Worm (Caenorhabditis elegans) whole organism, L1 larva: Measurements from ENCODE around the gene arp-11.
A peak's percentile ranks its signal among the peaks of the same experiment; 100 is the strongest.

Source experiments
- C16A3.4 ChIP-seq: fragments of 150-350 bp; optimal IDR thresholded peaks from 2 replicates; lab custom pipeline; 2014; ENCODE audit warnings: missing biosample characterization, missing genetic modification characterization
- alr-1 ChIP-seq: fragments of 200-800 bp; sonication (Bioruptor generic); optimal IDR thresholded peaks from 2 replicates; lab custom pipeline; 2018; ENCODE audit warnings: borderline replicate concordance, mild to moderate bottlenecking, missing genetic modification characterization, missing compliant biosample characterization
- blmp-1 ChIP-seq: fragments of 150-350 bp; optimal IDR thresholded peaks from 2 replicates; lab custom pipeline; 2014; ENCODE audit warnings: missing biosample characterization, missing genetic modification characterization
- ces-1 ChIP-seq: fragments of 150-350 bp; optimal IDR thresholded peaks from 2 replicates; lab custom pipeline; 2014; ENCODE audit warnings: missing biosample characterization, missing genetic modification reagents, missing genetic modification characterization
- efl-1 ChIP-seq, 4 experiments: fragments of 150-350 bp; optimal IDR thresholded peaks in 3 of 4; peaks in 1 of 4; 1 replicate in 1 of 4; 2 replicates in 3 of 4; lab custom pipeline; 2014; ENCODE audit warnings: missing biosample characterization in 2 of 4, missing genetic modification characterization in 2 of 4, missing genetic modification reagents in 2 of 4
- egl-13 ChIP-seq: sonication (generic microtip); optimal IDR thresholded peaks from 2 replicates; lab custom pipeline; 2016; ENCODE audit warnings: missing genotype, missing genetic modification reagents, missing genetic modification characterization, missing compliant biosample characterization
- egl-27 ChIP-seq, 2 experiments: fragments of 150-350 bp in 1 of 2; sonication (generic microtip); optimal IDR thresholded peaks; 3 replicates each; lab custom pipeline; 2017 to 2018; ENCODE audit warnings: missing biosample characterization in 2 of 2, missing genetic modification characterization in 2 of 2, missing genetic modification reagents in 2 of 2
- elt-2 ChIP-seq: sonication (generic microtip); optimal IDR thresholded peaks from 2 replicates; lab custom pipeline; 2016; ENCODE audit warnings: missing genetic modification characterization, mild to moderate bottlenecking, inconsistent platforms, missing compliant biosample characterization, missing genetic modification reagents
- elt-3 ChIP-seq, 6 experiments: fragments of 150-350 bp in 1 of 6; sonication (generic microtip); optimal IDR thresholded peaks; 2 replicates each; lab custom pipeline; 2017 to 2018; ENCODE audit warnings: missing biosample characterization in 6 of 6, missing genetic modification characterization in 6 of 6, inconsistent platforms in 1 of 6
- fos-1 ChIP-seq: fragments of 150-350 bp; optimal IDR thresholded peaks from 2 replicates; lab custom pipeline; 2014; ENCODE audit warnings: missing biosample characterization, missing genetic modification characterization
- grh-1 ChIP-seq: fragments of 200-800 bp; sonication (Bioruptor generic); IDR thresholded peaks from 2 replicates; pipeline ENCODE4 v1.3.6; 2022; ENCODE audit warnings: missing genetic modification reagents, missing genetic modification characterization, missing compliant biosample characterization
- isw-1 ChIP-seq: fragments of 200-800 bp; sonication (Bioruptor generic); IDR thresholded peaks from 2 replicates; pipeline ENCODE4 v1.3.6; 2022; ENCODE audit warnings: missing genetic modification characterization, missing compliant biosample characterization
- lin-13 ChIP-seq: fragments of 150-350 bp; optimal IDR thresholded peaks from 2 replicates; lab custom pipeline; 2014; ENCODE audit warnings: missing biosample characterization, missing genetic modification reagents, missing genetic modification characterization
- lin-39 ChIP-seq: fragments of 150-350 bp; optimal IDR thresholded peaks from 2 replicates; lab custom pipeline; 2014; ENCODE audit warnings: missing biosample characterization, missing genetic modification reagents, missing genetic modification characterization
- lsy-2 ChIP-seq, 2 experiments: fragments of 150-350 bp; optimal IDR thresholded peaks; 2 replicates each; lab custom pipeline; 2014; ENCODE audit warnings: missing biosample characterization in 2 of 2, missing genetic modification characterization in 2 of 2
- mab-9 ChIP-seq: fragments of 200-800 bp; sonication (Bioruptor generic); IDR thresholded peaks from 2 replicates; pipeline ENCODE4 v1.3.6; 2022; ENCODE audit warnings: missing genetic modification reagents, missing genetic modification characterization, missing compliant biosample characterization
- mdl-1 ChIP-seq, 2 experiments: fragments of 150-350 bp; optimal IDR thresholded peaks; 2 replicates each; lab custom pipeline; 2014 to 2017; ENCODE audit warnings: missing biosample characterization in 2 of 2, missing genetic modification characterization in 2 of 2, inconsistent platforms in 1 of 2
- mep-1 ChIP-seq: fragments of 150-350 bp; optimal IDR thresholded peaks from 2 replicates; lab custom pipeline; 2014; ENCODE audit warnings: missing biosample characterization, missing genetic modification characterization
- nhr-12 ChIP-seq: sonication (generic microtip); optimal IDR thresholded peaks from 2 replicates; lab custom pipeline; 2017; ENCODE audit warnings: missing biosample characterization, missing genetic modification characterization
- nhr-20 ChIP-seq: sonication (generic microtip); optimal IDR thresholded peaks from 2 replicates; lab custom pipeline; 2016; ENCODE audit warnings: mild to moderate bottlenecking, missing genetic modification characterization, missing compliant biosample characterization
- nhr-47 ChIP-seq: sonication (generic microtip); optimal IDR thresholded peaks from 2 replicates; lab custom pipeline; 2016; ENCODE audit warnings: mild to moderate bottlenecking, missing genetic modification characterization, moderate library complexity, missing compliant biosample characterization
- nhr-71 ChIP-seq: sonication (generic microtip); optimal IDR thresholded peaks from 2 replicates; lab custom pipeline; 2016; ENCODE audit warnings: mild to moderate bottlenecking, missing genetic modification characterization, moderate library complexity, missing compliant biosample characterization
- nhr-84 ChIP-seq: sonication (generic microtip); optimal IDR thresholded peaks from 2 replicates; lab custom pipeline; 2017; ENCODE audit warnings: missing biosample characterization, missing genetic modification characterization
- nhr-85 ChIP-seq: sonication (generic microtip); peaks from one replicate; lab custom pipeline; 2016; ENCODE audit warnings: missing genetic modification characterization, inconsistent platforms, missing compliant biosample characterization
- nhr-90 ChIP-seq: sonication (generic microtip); optimal IDR thresholded peaks from 2 replicates; lab custom pipeline; 2016; ENCODE audit warnings: mild to moderate bottlenecking, missing genetic modification characterization, missing compliant biosample characterization; ENCODE audit not compliant: poor library complexity
- pag-3 ChIP-seq: sonication (generic microtip); optimal IDR thresholded peaks from 2 replicates; lab custom pipeline; 2017; ENCODE audit warnings: missing genetic modification characterization, mild to moderate bottlenecking, missing compliant biosample characterization, antibody characterized with exemption, borderline replicate concordance; ENCODE audit not compliant: insufficient read depth
- snpc-4 ChIP-seq: fragments of 150-350 bp; optimal IDR thresholded peaks from 2 replicates; lab custom pipeline; 2014; ENCODE audit warnings: missing biosample characterization, missing genetic modification characterization
- swsn-7 ChIP-seq: sonication (generic microtip); optimal IDR thresholded peaks from 2 replicates; lab custom pipeline; 2016; ENCODE audit warnings: missing genetic modification characterization, missing compliant biosample characterization
- tbx-2 ChIP-seq: sonication (generic microtip); optimal IDR thresholded peaks from 2 replicates; lab custom pipeline; 2016; ENCODE audit warnings: missing genetic modification characterization, missing compliant biosample characterization
- tlp-1 ChIP-seq: fragments of 150-350 bp; optimal IDR thresholded peaks from 2 replicates; lab custom pipeline; 2014; ENCODE audit warnings: missing biosample characterization, missing genetic modification characterization
- unc-62 ChIP-seq: fragments of 150-350 bp; optimal IDR thresholded peaks from 2 replicates; lab custom pipeline; 2014; ENCODE audit warnings: missing biosample characterization, missing genetic modification reagents, missing genetic modification characterization
- unc-86 ChIP-seq: sonication (generic microtip); optimal IDR thresholded peaks from 2 replicates; lab custom pipeline; 2016; ENCODE audit warnings: missing genetic modification characterization, missing compliant biosample characterization
- zag-1 ChIP-seq: fragments of 150-350 bp; optimal IDR thresholded peaks from 2 replicates; lab custom pipeline; 2014; ENCODE audit warnings: missing biosample characterization, missing genetic modification characterization
- zip-4 ChIP-seq: fragments of 200-800 bp; sonication (Bioruptor generic); optimal IDR thresholded peaks from 2 replicates; lab custom pipeline; 2018; ENCODE audit warnings: mild to moderate bottlenecking, missing genetic modification characterization, moderate library complexity, missing compliant biosample characterization
- ztf-11 ChIP-seq, 2 experiments: sonication (generic microtip); optimal IDR thresholded peaks; 2 replicates each; lab custom pipeline; 2016 to 2017; ENCODE audit warnings: missing genetic modification characterization in 2 of 2, missing biosample characterization in 1 of 2, missing compliant biosample characterization in 1 of 2

Gene arp-11

DNA sequence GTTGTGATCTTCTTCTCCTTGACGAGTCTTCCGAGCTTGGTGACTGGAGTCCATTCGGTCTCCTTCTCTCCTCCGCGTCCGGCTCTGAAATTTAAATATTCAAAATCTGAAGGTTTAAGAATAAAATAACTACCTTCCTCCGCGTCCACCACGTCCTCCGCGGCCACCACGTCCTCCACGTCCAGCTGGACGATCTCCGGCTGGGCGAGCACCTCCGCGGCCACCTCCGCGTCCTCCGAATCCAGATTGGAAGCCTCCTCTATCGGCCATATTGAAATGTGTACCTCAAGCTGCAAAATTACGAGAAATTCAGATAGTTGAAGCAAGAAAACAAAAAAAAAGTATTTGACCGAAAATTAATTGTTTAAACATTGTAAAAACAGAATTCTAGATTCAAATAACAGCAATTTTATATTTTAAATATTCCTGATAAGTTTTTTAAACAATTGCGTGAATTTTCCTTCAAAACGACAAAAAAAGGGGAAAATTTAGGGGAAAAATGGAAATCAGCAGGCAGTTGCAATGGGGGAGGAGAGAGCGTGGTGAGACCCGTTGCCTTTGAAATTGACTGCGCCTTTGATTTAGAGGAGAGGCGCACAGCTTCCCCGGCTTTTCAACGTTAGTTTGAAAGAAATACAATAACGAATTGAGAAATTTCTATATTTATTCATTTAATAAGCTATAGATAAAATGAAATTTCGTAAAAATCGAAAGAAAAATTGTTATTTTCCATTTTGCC is 24.2 kb upstream of the arp-11 start, which contains the start of gene rps-2 (continued):
- no peak for TF ChIP-seq nhr-84 (tag; lab: Kevin White, UChicago)
- no peak for TF ChIP-seq unc-86 (tag; lab: Kevin White, UChicago)
- TF ChIP-seq egl-27 (tag; optimal IDR thresholded peaks at IDR 0.05; lab: Kevin White, UChicago) = no peak
- no peak for TF ChIP-seq swsn-7 (tag; lab: Kevin White, UChicago)
- TF ChIP-seq nhr-71 (tag; lab: Kevin White, UChicago) = peak; percentile 31
- no peak for TF ChIP-seq nhr-90 (tag; lab: Kevin White, UChicago)
- no peak for TF ChIP-seq unc-62
- no peak for TF ChIP-seq alr-1 (tag; lab: Kevin White, UChicago)
- no peak for TF ChIP-seq egl-13 (tag; lab: Kevin White, UChicago)
- no peak for TF ChIP-seq zip-4 (GFP tag; lab: Kevin White, UChicago)
- no peak for TF ChIP-seq ces-1 (GFP tag; lab: Kevin White, UChicago)
- TF ChIP-seq pag-3 (tag; lab: Kevin White, UChicago) = no peak
- TF ChIP-seq nhr-47 = peak; percentile 8
- TF ChIP-seq nhr-85 (tag; lab: Kevin White, UChicago) = no peak
- TF ChIP-seq elt-2 (tag; lab: Kevin White, UChicago) = no peak
- no peak for TF ChIP-seq tbx-2 (tag; lab: Kevin White, UChicago)
- peak; percentile 33 for TF ChIP-seq C16A3.4

DNA sequence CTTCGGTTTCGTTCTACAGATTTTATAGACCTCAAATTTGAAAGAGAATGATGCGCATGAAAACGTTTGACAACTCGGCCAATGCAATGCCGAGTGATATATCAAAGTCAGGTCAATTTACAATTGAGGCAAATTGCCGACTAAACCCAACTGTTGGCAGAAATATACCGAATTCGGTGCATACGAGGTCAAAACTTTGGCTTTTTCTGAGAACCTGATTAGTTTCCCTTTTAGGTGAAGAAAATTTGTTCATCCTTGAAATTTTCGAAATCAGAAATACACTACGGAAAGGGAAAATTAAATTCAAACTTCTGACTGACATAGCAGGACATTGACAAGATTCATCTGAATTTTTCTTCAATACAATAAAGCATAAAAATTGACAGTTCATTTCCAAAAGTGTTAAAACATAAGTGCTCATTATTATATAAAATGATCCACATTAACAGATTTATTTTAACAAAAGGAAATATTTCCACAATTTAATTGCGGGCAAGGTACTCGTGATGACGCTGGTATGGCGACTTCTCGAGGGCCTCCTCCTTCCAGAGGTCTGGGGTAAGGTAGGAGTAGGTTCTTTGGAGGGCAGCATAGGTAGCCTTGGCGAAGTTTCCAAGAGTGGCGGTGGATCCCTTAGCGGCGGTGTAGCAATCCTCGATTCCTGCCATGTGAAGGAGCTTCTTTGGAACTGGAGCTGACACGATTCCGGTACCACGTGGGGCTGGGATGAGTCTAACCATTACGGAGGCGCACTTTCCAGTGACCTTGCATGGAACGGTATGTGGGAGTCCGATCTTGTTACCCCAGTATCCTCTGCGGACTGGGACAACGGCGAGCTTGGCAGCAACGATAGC is 23.1 kb upstream of the arp-11 start:
- TF ChIP-seq mab-9 (GFP tag; lab: Robert Waterston, UW) (no peak), elt-3 (tag; optimal IDR thresholded peaks at IDR 0.05; lab: Kevin White, UChicago) (no peak), nhr-85 (tag; lab: Kevin White, UChicago) (peak; percentile 59), ztf-11 (tag; optimal IDR thresholded peaks at IDR 0.05; lab: Kevin White, UChicago) (no peak), tlp-1 (tag; lab: Kevin White, UChicago) (no peak), nhr-12 (tag; lab: Kevin White, UChicago) (no peak), mep-1 (no peak), mdl-1 (tag; optimal IDR thresholded peaks at IDR 0.05; lab: Kevin White, UChicago) (no peak), fos-1 (tag; lab: Kevin White, UChicago) (no peak), egl-27 (tag; optimal IDR thresholded peaks at IDR 0.05; lab: Kevin White, UChicago) (no peak), lin-13 (GFP tag; lab: Kevin White, UChicago) (no peak), zag-1 (tag; lab: Kevin White, UChicago) (no peak), snpc-4 (tag; lab: Kevin White, UChicago) (no peak), blmp-1 (tag; lab: Kevin White, UChicago) (no peak), grh-1 (no peak), alr-1 (tag; lab: Kevin White, UChicago) (no peak), lsy-2 (tag; optimal IDR thresholded peaks at IDR 0.05; lab: Kevin White, UChicago) (peak; percentile 3 to 28), nhr-71 (tag; lab: Kevin White, UChicago) (peak; percentile 16), egl-13 (tag; lab: Kevin White, UChicago) (no peak), nhr-20 (tag; lab: Kevin White, UChicago) (no peak), efl-1 (optimal IDR thresholded peaks at IDR 0.05; lab: Kevin White, UChicago) (no peak), efl-1 (GFP tag; optimal IDR thresholded peaks at IDR 0.05 in 1 of 2; lab: Kevin White, UChicago) (peak in 1 of 2 experiments; percentile 84), lin-39 (tag; lab: Kevin White, UChicago) (no peak), isw-1 (GFP tag; lab: Robert Waterston, UW) (no peak)
- TF ChIP-seq, all 84 proteins: peak for 4
